Fruit fly (Drosophila melanogaster) whole organism, embryonic: ENCODE results near the gene Ser12.

Experiments used
- CG10959 ChIP-seq: fragments of 200-800 bp; sonication (Bioruptor generic); IDR thresholded peaks from 2 replicates; pipeline ENCODE4 v1.3.6; 2022; ENCODE audit warnings: missing biosample characterization, missing genetic modification characterization
- CG13287 ChIP-seq: fragments of 200-800 bp; sonication (Bioruptor generic); IDR thresholded peaks from 2 replicates; pipeline ENCODE4 v1.3.6; 2022; ENCODE audit warnings: missing biosample characterization, missing genetic modification characterization; ENCODE audit not compliant: partially characterized antibody
- ttk ChIP-seq: fragments of 200-800 bp; sonication (Bioruptor generic); IDR thresholded peaks from 2 replicates; pipeline ENCODE4 v2.1.2; 2022; ENCODE audit warnings: missing biosample characterization, missing genetic modification characterization

dm6 chr2L:2289316-2289715, 38.2 kb upstream of the Ser12 start, which contains the start of gene CG17237:
- no peak for TF ChIP-seq CG13287 (GFP tag; lab: Robert Waterston, UW)
- TF ChIP-seq ttk (GFP tag; lab: Robert Waterston, UW), result no peak
- no peak for TF ChIP-seq CG10959 (GFP tag; lab: Robert Waterston, UW)
